Fruit fly (Drosophila melanogaster) whole organism, embryonic: ENCODE measurements around the gene St2.

Experiments used
- CG11456 ChIP-seq: fragments of 200-800 bp; sonication (Bioruptor generic); IDR thresholded peaks from 3 replicates; pipeline ENCODE4 v1.3.6; 2022; ENCODE audit warnings: missing biosample characterization, missing genetic modification characterization
- CG13775 ChIP-seq: fragments of 200-800 bp; sonication (Bioruptor generic); optimal IDR thresholded peaks from 3 replicates; lab custom pipeline; 2017; ENCODE audit warnings: missing biosample characterization, mild to moderate bottlenecking, missing genetic modification characterization
- CG14965 ChIP-seq: fragments of 200-800 bp; sonication (Bioruptor generic); optimal IDR thresholded peaks from 2 replicates; lab custom pipeline; 2016; ENCODE audit warnings: missing biosample characterization, missing genetic modification characterization, borderline replicate concordance
- CG15601 ChIP-seq: fragments of 200-800 bp; sonication (Bioruptor generic); optimal IDR thresholded peaks from 3 replicates; lab custom pipeline; 2019; ENCODE audit warnings: missing biosample characterization, mild to moderate bottlenecking, missing genetic modification characterization, moderate library complexity
- CG1603 ChIP-seq: fragments of 200-800 bp; sonication (Bioruptor generic); optimal IDR thresholded peaks from 2 replicates; lab custom pipeline; 2019; ENCODE audit warnings: missing biosample characterization, mild to moderate bottlenecking, missing genetic modification characterization, moderate library complexity
- CG1832 ChIP-seq: fragments of 200-800 bp; sonication (Bioruptor generic); optimal IDR thresholded peaks from 2 replicates; lab custom pipeline; 2017; ENCODE audit warnings: missing biosample characterization, mild to moderate bottlenecking, missing genetic modification characterization, inconsistent platforms
- CG18619 ChIP-seq: fragments of 200-800 bp; sonication (Bioruptor generic); optimal IDR thresholded peaks from 3 replicates; lab custom pipeline; 2017; ENCODE audit warnings: missing biosample characterization, mild to moderate bottlenecking, missing genetic modification characterization
- CG2889 ChIP-seq: fragments of 200-800 bp; sonication (Bioruptor generic); IDR thresholded peaks from 3 replicates; pipeline ENCODE4 v1.3.6; 2022; ENCODE audit warnings: missing biosample characterization, missing genetic modification characterization
- CG3065 ChIP-seq: fragments of 200-800 bp; sonication (Bioruptor generic); optimal IDR thresholded peaks from 2 replicates; lab custom pipeline; 2016; ENCODE audit warnings: missing biosample characterization, missing genetic modification characterization
- CG31224 ChIP-seq: fragments of 200-800 bp; sonication (Bioruptor generic); IDR thresholded peaks from 2 replicates; pipeline ENCODE4 v1.3.6; 2022; ENCODE audit warnings: missing biosample characterization, missing genetic modification characterization
- CG43689 ChIP-seq: fragments of 200-800 bp; sonication (Bioruptor generic); IDR thresholded peaks from 2 replicates; pipeline ENCODE4 v1.3.6; 2022; ENCODE audit warnings: missing biosample characterization, missing genetic modification characterization
- CG4820 ChIP-seq: fragments of 200-800 bp; sonication (Bioruptor generic); optimal IDR thresholded peaks from 3 replicates; lab custom pipeline; 2016; ENCODE audit warnings: missing biosample characterization, missing genetic modification characterization
- CG7963 ChIP-seq: fragments of 200-800 bp; sonication (Bioruptor generic); IDR thresholded peaks from 3 replicates; pipeline ENCODE4 v1.3.6; 2022; ENCODE audit warnings: missing biosample characterization, missing genetic modification characterization; ENCODE audit not compliant: partially characterized antibody
- CG8281 ChIP-seq: fragments of 200-800 bp; sonication (Bioruptor generic); optimal IDR thresholded peaks from 2 replicates; lab custom pipeline; 2018; ENCODE audit warnings: missing biosample characterization, mild to moderate bottlenecking, missing genetic modification characterization, moderate library complexity
- CG8388 ChIP-seq: fragments of 200-800 bp; sonication (Bioruptor generic); optimal IDR thresholded peaks from 2 replicates; lab custom pipeline; 2019; ENCODE audit warnings: missing biosample characterization, mild to moderate bottlenecking, missing genetic modification characterization, moderate library complexity
- CG8478 ChIP-seq: fragments of >200 bp; optimal IDR thresholded peaks from 2 replicates; lab custom pipeline; 2018
- CG9215 ChIP-seq: fragments of 200-800 bp; sonication (Bioruptor generic); IDR thresholded peaks from 2 replicates; pipeline ENCODE4 v1.3.6; 2022; ENCODE audit warnings: missing biosample characterization, missing genetic modification characterization
- CG9727 ChIP-seq: fragments of 200-800 bp; sonication (Bioruptor generic); optimal IDR thresholded peaks from 3 replicates; lab custom pipeline; 2017; ENCODE audit warnings: missing biosample characterization, mild to moderate bottlenecking, missing genetic modification characterization
- Doc2 ChIP-seq: fragments of 200-800 bp; sonication (Bioruptor generic); IDR thresholded peaks from 2 replicates; pipeline ENCODE4 v1.3.6; 2022; ENCODE audit warnings: missing biosample characterization, missing genetic modification characterization
- Drgx ChIP-seq: fragments of 200-800 bp; sonication (Bioruptor generic); IDR thresholded peaks from 2 replicates; pipeline ENCODE4 v1.3.6; 2022; ENCODE audit warnings: missing biosample characterization, missing genetic modification characterization
- E2f2 ChIP-seq: fragments of 200-800 bp; sonication (Bioruptor generic); IDR thresholded peaks from 2 replicates; pipeline ENCODE4 v1.3.6; 2022; ENCODE audit warnings: missing biosample characterization, missing genetic modification characterization
- HLH54F ChIP-seq: fragments of 200-800 bp; sonication (Bioruptor generic); optimal IDR thresholded peaks from 3 replicates; lab custom pipeline; 2016; ENCODE audit warnings: missing biosample characterization, missing genetic modification characterization
- Hr3 ChIP-seq: fragments of 200-800 bp; sonication (Bioruptor generic); optimal IDR thresholded peaks from 3 replicates; lab custom pipeline; 2016; ENCODE audit warnings: missing biosample characterization, missing genetic modification characterization
- Jarid2 ChIP-seq: fragments of 200-800 bp; sonication (Bioruptor generic); optimal IDR thresholded peaks from 3 replicates; lab custom pipeline; 2017; ENCODE audit warnings: mild to moderate bottlenecking, missing biosample characterization, missing genetic modification reagents, missing genetic modification characterization
- Kr ChIP-seq: fragments of 200-800 bp; sonication (Bioruptor generic); optimal IDR thresholded peaks from 2 replicates; lab custom pipeline; 2017; ENCODE audit warnings: missing biosample characterization, mild to moderate bottlenecking, missing genetic modification characterization
- Lpt ChIP-seq: fragments of >200 bp; optimal IDR thresholded peaks from 2 replicates; lab custom pipeline; 2018; ENCODE audit warnings: missing biosample characterization, missing genetic modification characterization
- Med ChIP-seq: fragments of 200-800 bp; sonication (Bioruptor generic); peaks from one replicate; lab custom pipeline; 2016; ENCODE audit warnings: missing biosample characterization, missing genetic modification characterization, mild to moderate bottlenecking, inconsistent platforms, moderate library complexity
- Rfx ChIP-seq: fragments of 200-800 bp; sonication (Bioruptor generic); IDR thresholded peaks from 2 replicates; pipeline ENCODE4 v1.3.6; 2022; ENCODE audit warnings: missing biosample characterization, missing genetic modification characterization
- Scr ChIP-seq: fragments of 200-800 bp; sonication (Bioruptor generic); IDR thresholded peaks from 2 replicates; pipeline ENCODE4 v1.3.6; 2022; ENCODE audit warnings: missing biosample characterization, missing genetic modification characterization; ENCODE audit not compliant: partially characterized antibody
- Xbp1 ChIP-seq: fragments of 200-800 bp; sonication (Bioruptor generic); optimal IDR thresholded peaks from 3 replicates; lab custom pipeline; 2016; ENCODE audit warnings: missing biosample characterization, mild to moderate bottlenecking, missing genetic modification characterization
- YL-1 ChIP-seq: fragments of 200-800 bp; sonication (Bioruptor generic); optimal IDR thresholded peaks from 3 replicates; lab custom pipeline; 2017; ENCODE audit warnings: missing biosample characterization, mild to moderate bottlenecking, missing genetic modification characterization
- abd-A ChIP-seq: fragments of 200-800 bp; sonication (Bioruptor generic); optimal IDR thresholded peaks from 3 replicates; lab custom pipeline; 2019; ENCODE audit warnings: missing biosample characterization, mild to moderate bottlenecking, missing genetic modification characterization, moderate library complexity
- ase ChIP-seq: fragments of 200-800 bp; sonication (Bioruptor generic); IDR thresholded peaks from 3 replicates; pipeline ENCODE4 v1.3.6; 2022; ENCODE audit warnings: missing biosample characterization, missing genetic modification characterization
- bcd ChIP-seq: fragments of 200-800 bp; sonication (Bioruptor generic); optimal IDR thresholded peaks from 2 replicates; lab custom pipeline; 2017; ENCODE audit warnings: missing biosample characterization, mild to moderate bottlenecking, missing genetic modification characterization
- bigmax ChIP-seq: fragments of 200-800 bp; sonication (Bioruptor generic); optimal IDR thresholded peaks from 2 replicates; lab custom pipeline; 2018; ENCODE audit warnings: missing biosample characterization, mild to moderate bottlenecking, missing genetic modification characterization
- bsh ChIP-seq, 2 experiments: fragments of 200-800 bp; sonication (Bioruptor generic); optimal IDR thresholded peaks; 2 replicates each; lab custom pipeline; 2017 to 2018; ENCODE audit warnings: mild to moderate bottlenecking in 2 of 2, missing biosample characterization in 2 of 2, missing genetic modification characterization in 2 of 2, moderate library complexity in 1 of 2
- caup ChIP-seq: fragments of 200-800 bp; sonication (Bioruptor generic); optimal IDR thresholded peaks from 3 replicates; lab custom pipeline; 2017; ENCODE audit warnings: missing biosample characterization, mild to moderate bottlenecking, missing genetic modification characterization, moderate library complexity; ENCODE audit not compliant: severe bottlenecking
- chinmo ChIP-seq: fragments of 200-800 bp; sonication (Bioruptor generic); IDR thresholded peaks from 4 replicates; pipeline ENCODE4 v1.3.6; 2022; ENCODE audit warnings: missing biosample characterization, missing genetic modification characterization; ENCODE audit not compliant: partially characterized antibody
- ewg ChIP-seq: fragments of 200-800 bp; sonication (Bioruptor generic); optimal IDR thresholded peaks from 3 replicates; lab custom pipeline; 2017; ENCODE audit warnings: mild to moderate bottlenecking, missing biosample characterization, missing genetic modification reagents, missing genetic modification characterization
- fd102C ChIP-seq: fragments of 200-800 bp; sonication (Bioruptor generic); optimal IDR thresholded peaks from 2 replicates; lab custom pipeline; 2018; ENCODE audit warnings: missing biosample characterization, mild to moderate bottlenecking, missing genetic modification characterization, moderate library complexity
- gcm2 ChIP-seq: fragments of 200-800 bp; sonication (Bioruptor generic); optimal IDR thresholded peaks from 2 replicates; lab custom pipeline; 2016; ENCODE audit warnings: missing biosample characterization, missing genetic modification characterization
- ham ChIP-seq: fragments of 200-800 bp; sonication (Bioruptor generic); IDR thresholded peaks from 2 replicates; pipeline ENCODE4 v1.3.6; 2022; ENCODE audit warnings: missing biosample characterization, missing genetic modification characterization
- inv ChIP-seq: fragments of 200-800 bp; sonication (Bioruptor generic); IDR thresholded peaks from 2 replicates; pipeline ENCODE4 v1.3.6; 2022; ENCODE audit warnings: missing biosample characterization, missing genetic modification characterization; ENCODE audit not compliant: partially characterized antibody
- ken ChIP-seq: fragments of 200-800 bp; sonication (Bioruptor generic); IDR thresholded peaks from 3 replicates; pipeline ENCODE4 v1.3.6; 2022; ENCODE audit warnings: missing biosample characterization, missing genetic modification characterization
- lilli ChIP-seq: fragments of 200-800 bp; sonication (Bioruptor generic); optimal IDR thresholded peaks from 3 replicates; lab custom pipeline; 2016; ENCODE audit warnings: missing biosample characterization, missing genetic modification characterization
- pita ChIP-seq: fragments of 200-800 bp; sonication (Bioruptor generic); optimal IDR thresholded peaks from 2 replicates; lab custom pipeline; 2017; ENCODE audit warnings: missing biosample characterization, mild to moderate bottlenecking, missing genetic modification characterization
- slp2 ChIP-seq: fragments of 200-800 bp; sonication (Bioruptor generic); optimal IDR thresholded peaks from 2 replicates; lab custom pipeline; 2016; ENCODE audit warnings: missing biosample characterization, missing genetic modification characterization
- ttk ChIP-seq: fragments of 200-800 bp; sonication (Bioruptor generic); IDR thresholded peaks from 2 replicates; pipeline ENCODE4 v2.1.2; 2022; ENCODE audit warnings: missing biosample characterization, missing genetic modification characterization
- wdn ChIP-seq: fragments of 200-800 bp; sonication (Bioruptor generic); IDR thresholded peaks from 2 replicates; pipeline ENCODE4 v1.3.6; 2022; ENCODE audit warnings: missing biosample characterization, missing genetic modification characterization

St2 gene

dm6 chr3R:9220064-9220864, 31.4 kb upstream of the St2 start (continued):
- TF ChIP-seq CG11456 (GFP tag; lab: Robert Waterston, UW) (no peak; the same call in 2 of the 3 replicates), CG9215 (GFP tag; lab: Robert Waterston, UW) (no peak), CG7963 (GFP tag; lab: Robert Waterston, UW) (no peak), abd-A (tag; lab: Kevin White, UChicago) (peak; percentile 93), CG13775 (GFP tag; lab: Kevin White, UChicago) (peak; percentile 63), ase (GFP tag; lab: Robert Waterston, UW) (0 out of 3 replicates have a peak, but pooled peaks have one; percentile 43), CG14965 (GFP tag; lab: Kevin White, UChicago) (no peak), Jarid2 (GFP tag; lab: Kevin White, UChicago) (no peak), inv (GFP tag; lab: Robert Waterston, UW) (no peak), gcm2 (GFP tag; lab: Kevin White, UChicago) (no peak), ham (GFP tag; lab: Robert Waterston, UW) (no peak), Scr (GFP tag; lab: Robert Waterston, UW) (peak; percentile 12; the same call in 1 of the 2 replicates), Lpt (no peak), fd102C (GFP tag; lab: Kevin White, UChicago) (no peak), HLH54F (GFP tag; lab: Kevin White, UChicago) (peak; percentile 59), CG9727 (GFP tag; lab: Kevin White, UChicago) (peak; percentile 33), CG18619 (GFP tag; lab: Kevin White, UChicago) (no peak), lilli (peak; percentile 74), bigmax (peak; percentile 24), CG43689 (no peak), E2f2 (GFP tag; lab: Robert Waterston, UW) (no peak), Xbp1 (GFP tag; lab: Kevin White, UChicago) (peak; percentile 41), CG8281 (tag; lab: Kevin White, UChicago) (no peak), Doc2 (GFP tag; lab: Robert Waterston, UW) (no peak), slp2 (no peak), pita (GFP tag; lab: Kevin White, UChicago) (no peak), Rfx (peak; percentile 83), CG8478 (no peak), YL-1 (no peak), Hr3 (GFP tag; lab: Kevin White, UChicago) (no peak), ttk (GFP tag; lab: Robert Waterston, UW) (no peak), Drgx (GFP tag; lab: Robert Waterston, UW) (peak; percentile 82), ewg (GFP tag; lab: Kevin White, UChicago) (no peak), CG2889 (GFP tag; lab: Robert Waterston, UW) (no peak), ken (no peak), CG1832 (GFP tag; lab: Kevin White, UChicago) (peak; percentile 80), bsh (GFP tag; optimal IDR thresholded peaks at IDR 0.05; lab: Kevin White, UChicago) (peak; percentile 30 to 96), CG15601 (tag; lab: Kevin White, UChicago) (no peak), CG8388 (GFP tag; lab: Kevin White, UChicago) (no peak), CG1603 (no peak), wdn (GFP tag; lab: Robert Waterston, UW) (peak; percentile 45; the same call in 1 of the 2 replicates), Med (GFP tag; lab: Kevin White, UChicago) (peak; percentile 89), CG3065 (GFP tag; lab: Kevin White, UChicago) (no peak), chinmo (GFP tag; lab: Robert Waterston, UW) (0 out of 4 replicates have a peak, but pooled peaks have one; percentile 66), CG31224 (GFP tag; lab: Robert Waterston, UW) (peak; percentile 54; the same call in 1 of the 2 replicates), CG4820 (GFP tag; lab: Kevin White, UChicago) (no peak), Kr (GFP tag; lab: Kevin White, UChicago) (peak; percentile 8), bcd (GFP tag; lab: Kevin White, UChicago) (peak; percentile 25), caup (GFP tag; lab: Kevin White, UChicago) (peak; percentile 36)
